Worm (Caenorhabditis elegans) whole organism, L2 larva: ENCODE data around the gene F58E6.13.

ENCODE experiments used
- C34F6.9 ChIP-seq: fragments of 150-350 bp; optimal IDR thresholded peaks from 2 replicates; lab custom pipeline; 2014; ENCODE audit warnings: missing biosample characterization, missing genetic modification characterization
- R02D3.7 ChIP-seq: fragments of 150-350 bp; optimal IDR thresholded peaks from 2 replicates; lab custom pipeline; 2014; ENCODE audit warnings: missing biosample characterization, missing genetic modification characterization
- Y55F3AM.14 ChIP-seq: fragments of 200-800 bp; sonication (Bioruptor generic); optimal IDR thresholded peaks from 2 replicates; lab custom pipeline; 2018; ENCODE audit warnings: mild to moderate bottlenecking, missing genetic modification characterization, missing compliant biosample characterization
- alr-1 ChIP-seq: fragments of 150-350 bp; optimal IDR thresholded peaks from 2 replicates; lab custom pipeline; 2014; ENCODE audit warnings: missing biosample characterization, missing genetic modification characterization
- aly-2 ChIP-seq: fragments of 150-350 bp; optimal IDR thresholded peaks from 2 replicates; lab custom pipeline; 2014; ENCODE audit warnings: missing biosample characterization, missing genetic modification characterization
- ama-1 ChIP-seq: fragments of 150-350 bp; optimal IDR thresholded peaks from 2 replicates; lab custom pipeline; 2018; ENCODE audit warnings: inconsistent platforms
- ceh-16 ChIP-seq: fragments of 150-350 bp; optimal IDR thresholded peaks from 2 replicates; lab custom pipeline; 2014; ENCODE audit warnings: missing biosample characterization, missing genetic modification characterization
- ceh-82 ChIP-seq: fragments of 150-350 bp; optimal IDR thresholded peaks from 2 replicates; lab custom pipeline; 2014; ENCODE audit warnings: missing biosample characterization, missing genetic modification characterization
- crh-2 ChIP-seq: sonication (generic microtip); optimal IDR thresholded peaks from 2 replicates; lab custom pipeline; 2017; ENCODE audit warnings: missing biosample characterization, missing genetic modification characterization
- dmd-4 ChIP-seq: sonication (generic microtip); optimal IDR thresholded peaks from 2 replicates; lab custom pipeline; 2017; ENCODE audit warnings: missing biosample characterization, missing genetic modification characterization
- elt-1 ChIP-seq: fragments of 150-350 bp; optimal IDR thresholded peaks from 2 replicates; lab custom pipeline; 2014; ENCODE audit warnings: missing biosample characterization, missing genetic modification characterization
- elt-3 ChIP-seq: sonication (generic microtip); optimal IDR thresholded peaks from 2 replicates; lab custom pipeline; 2017; ENCODE audit warnings: missing biosample characterization, missing genetic modification characterization
- fos-1 ChIP-seq: fragments of 150-350 bp; optimal IDR thresholded peaks from 2 replicates; lab custom pipeline; 2014; ENCODE audit warnings: missing biosample characterization, missing genetic modification characterization
- gmeb-1 ChIP-seq: fragments of 150-350 bp; optimal IDR thresholded peaks from 2 replicates; lab custom pipeline; 2014; ENCODE audit warnings: missing biosample characterization, missing genetic modification characterization
- lin-11 ChIP-seq: fragments of 150-350 bp; sonication (generic microtip); optimal IDR thresholded peaks from 2 replicates; lab custom pipeline; 2014; ENCODE audit warnings: missing biosample characterization, missing genetic modification characterization, inconsistent platforms, mixed read lengths
- lin-13 ChIP-seq: fragments of 150-350 bp; optimal IDR thresholded peaks from 2 replicates; lab custom pipeline; 2014; ENCODE audit warnings: missing biosample characterization, missing genetic modification reagents, missing genetic modification characterization
- lin-39 ChIP-seq: fragments of 150-350 bp; optimal IDR thresholded peaks from 2 replicates; lab custom pipeline; 2014; ENCODE audit warnings: missing biosample characterization, missing genetic modification reagents, missing genetic modification characterization
- lsy-2 ChIP-seq, 2 experiments: fragments of 150-350 bp in 1 of 2; sonication (generic microtip) in 1 of 2; optimal IDR thresholded peaks; 2 replicates each; lab custom pipeline; 2014 to 2017; ENCODE audit warnings: missing biosample characterization in 2 of 2, missing genetic modification characterization in 2 of 2
- mab-5 ChIP-seq: fragments of 150-350 bp; optimal IDR thresholded peaks from 2 replicates; lab custom pipeline; 2014; ENCODE audit warnings: missing biosample characterization, missing genetic modification characterization
- mbf-1 ChIP-seq: sonication (generic microtip); optimal IDR thresholded peaks from 2 replicates; lab custom pipeline; 2017; ENCODE audit warnings: missing biosample characterization, missing genetic modification characterization
- mdl-1 ChIP-seq, 2 experiments: fragments of 150-350 bp in 1 of 2; sonication (generic microtip) in 1 of 2; optimal IDR thresholded peaks; 2 replicates each; lab custom pipeline; 2017; ENCODE audit warnings: missing biosample characterization in 2 of 2, missing genetic modification characterization in 2 of 2
- nhr-11 ChIP-seq: fragments of 150-350 bp; optimal IDR thresholded peaks from 2 replicates; lab custom pipeline; 2014; ENCODE audit warnings: missing biosample characterization, missing genetic modification characterization
- nhr-12 ChIP-seq: fragments of 150-350 bp; optimal IDR thresholded peaks from 2 replicates; lab custom pipeline; 2014; ENCODE audit warnings: missing biosample characterization, missing genetic modification characterization
- nhr-129 ChIP-seq: fragments of 150-350 bp; optimal IDR thresholded peaks from 2 replicates; lab custom pipeline; 2014; ENCODE audit warnings: missing biosample characterization, missing genetic modification characterization
- nhr-21 ChIP-seq: fragments of 150-350 bp; optimal IDR thresholded peaks from 2 replicates; lab custom pipeline; 2014; ENCODE audit warnings: missing biosample characterization, missing genetic modification characterization
- nhr-237 ChIP-seq: fragments of 150-350 bp; optimal IDR thresholded peaks from 2 replicates; lab custom pipeline; 2014; ENCODE audit warnings: missing biosample characterization, missing genetic modification characterization
- nhr-6 ChIP-seq: fragments of 150-350 bp; optimal IDR thresholded peaks from 2 replicates; lab custom pipeline; 2014; ENCODE audit warnings: missing biosample characterization, missing genetic modification characterization
- nhr-77 ChIP-seq: fragments of 150-350 bp; optimal IDR thresholded peaks from 2 replicates; lab custom pipeline; 2014; ENCODE audit warnings: missing biosample characterization, missing genetic modification characterization
- peb-1 ChIP-seq: fragments of 150-350 bp; optimal IDR thresholded peaks from 2 replicates; lab custom pipeline; 2014; ENCODE audit warnings: missing biosample characterization, missing genetic modification characterization
- sem-4 ChIP-seq: fragments of 150-350 bp; optimal IDR thresholded peaks from 2 replicates; lab custom pipeline; 2014; ENCODE audit warnings: missing biosample characterization, missing genetic modification reagents, missing genetic modification characterization
- sma-3 ChIP-seq: sonication (generic microtip); optimal IDR thresholded peaks from 2 replicates; lab custom pipeline; 2016; ENCODE audit warnings: missing genetic modification reagents, missing genetic modification characterization, missing compliant biosample characterization
- sma-9 ChIP-seq, 2 experiments: fragments of 150-350 bp in 1 of 2; sonication (generic microtip) in 1 of 2; optimal IDR thresholded peaks; 2 replicates each; lab custom pipeline; 2014 to 2016; ENCODE audit warnings: missing genetic modification characterization in 2 of 2, mild to moderate bottlenecking in 1 of 2, missing biosample characterization in 1 of 2, missing compliant biosample characterization in 1 of 2, missing genetic modification reagents in 1 of 2, moderate library complexity in 1 of 2
- unc-39 ChIP-seq: fragments of 150-350 bp; optimal IDR thresholded peaks from 2 replicates; lab custom pipeline; 2014; ENCODE audit warnings: missing biosample characterization, missing genetic modification characterization
- unc-55 ChIP-seq: fragments of 150-350 bp; sonication (generic microtip); optimal IDR thresholded peaks from 3 replicates; lab custom pipeline; 2014; ENCODE audit warnings: missing biosample characterization, missing genetic modification reagents, missing genetic modification characterization
- zag-1 ChIP-seq: fragments of 150-350 bp; optimal IDR thresholded peaks from 2 replicates; lab custom pipeline; 2014; ENCODE audit warnings: missing biosample characterization, missing genetic modification characterization
- ztf-11 ChIP-seq: sonication (generic microtip); optimal IDR thresholded peaks from 2 replicates; lab custom pipeline; 2017; ENCODE audit warnings: missing biosample characterization, missing genetic modification characterization
- ztf-4 ChIP-seq: fragments of 150-350 bp; optimal IDR thresholded peaks from 2 replicates; lab custom pipeline; 2014; ENCODE audit warnings: missing biosample characterization, missing genetic modification characterization

The F58E6.13 gene

ce11 chrV:9731852-9732251 lies 13.2 kb upstream of the F58E6.13 start:
- peak; percentile 51 for TF ChIP-seq nhr-21 (tag; lab: Kevin White, UChicago)
- no peak for TF ChIP-seq unc-39 (tag; lab: Kevin White, UChicago)
- no peak for TF ChIP-seq alr-1
- TF ChIP-seq lin-39 (tag; lab: Kevin White, UChicago) = no peak
- no peak for TF ChIP-seq ztf-11 (tag; lab: Kevin White, UChicago)
- peak; percentile 32 for TF ChIP-seq nhr-6 (tag; lab: Kevin White, UChicago)
- peak; percentile 8 for TF ChIP-seq unc-55
- peak; percentile 5 for TF ChIP-seq ama-1 (lab: Kevin White, UChicago)
- no peak for TF ChIP-seq nhr-237 (tag; lab: Kevin White, UChicago)
- no peak for TF ChIP-seq Y55F3AM.14
- no peak for TF ChIP-seq mdl-1 (tag; optimal IDR thresholded peaks at IDR 0.05; lab: Kevin White, UChicago)
- no peak for TF ChIP-seq zag-1
- no peak for TF ChIP-seq elt-1 (tag; lab: Kevin White, UChicago)
- no peak for TF ChIP-seq nhr-12 (tag; lab: Kevin White, UChicago)
- no peak for TF ChIP-seq aly-2 (tag; lab: Kevin White, UChicago)
- no peak for TF ChIP-seq peb-1 (tag; lab: Kevin White, UChicago)
- TF ChIP-seq crh-2 = peak; percentile 29
- no peak for TF ChIP-seq nhr-11 (tag; lab: Kevin White, UChicago)
- peak; percentile 25 for TF ChIP-seq nhr-129 (tag; lab: Kevin White, UChicago)
- no peak for TF ChIP-seq gmeb-1 (tag; lab: Kevin White, UChicago)
- peak; percentile 23 for TF ChIP-seq C34F6.9 (tag; lab: Kevin White, UChicago)
- peak; percentile 32 for TF ChIP-seq sem-4 (tag; lab: Kevin White, UChicago)
- TF ChIP-seq fos-1 = no peak
- TF ChIP-seq sma-9 (GFP tag; optimal IDR thresholded peaks at IDR 0.05; lab: Kevin White, UChicago) = peak; percentile 12
- TF ChIP-seq sma-9 (tag; optimal IDR thresholded peaks at IDR 0.05; lab: Kevin White, UChicago) = no peak
- TF ChIP-seq, all 48 proteins: peak for 9

ce11 chrV:9733920-9734454 lies 11.0 kb upstream of the F58E6.13 start, which contains the start of gene cal-7:
cal-7 (plus strand) TSS chrV:9734103.
- peak; percentile 24 for TF ChIP-seq sma-3
- no peak for TF ChIP-seq lin-39 (tag; lab: Kevin White, UChicago)
- peak in 1 of 2 experiments; percentile 30 for TF ChIP-seq lsy-2 (tag; optimal IDR thresholded peaks at IDR 0.05; lab: Kevin White, UChicago)

- TF ChIP-seq mab-5 (no peak), fos-1 (peak; percentile 78), crh-2 (peak; percentile 25)
Measured at ce11 chrV:9737287-9737686, 7.7 kb upstream of the F58E6.13 start, which contains the start of gene aqp-4. aqp-4 (plus strand) TSS chrV:9737556.

- TF ChIP-seq sma-9 (GFP tag; optimal IDR thresholded peaks at IDR 0.05; lab: Kevin White, UChicago) = peak; percentile 24
- TF ChIP-seq sma-9 (tag; optimal IDR thresholded peaks at IDR 0.05; lab: Kevin White, UChicago) = no peak
- TF ChIP-seq elt-1 (tag; lab: Kevin White, UChicago) = no peak
- TF ChIP-seq ztf-4 (tag; lab: Kevin White, UChicago) = no peak
- no peak for TF ChIP-seq ama-1 (lab: Kevin White, UChicago)
- TF ChIP-seq sma-3 = no peak
- TF ChIP-seq alr-1 = no peak
- TF ChIP-seq nhr-6 (tag; lab: Kevin White, UChicago) = no peak
- TF ChIP-seq crh-2 = peak; percentile 18
- TF ChIP-seq fos-1 = peak; percentile 71
- no peak for TF ChIP-seq elt-3 (tag; lab: Kevin White, UChicago)
Measured at ce11 chrV:9738077-9738705, 6.8 kb upstream of the F58E6.13 start.

ce11 chrV:9739402-9739801 lies 5.6 kb upstream of the F58E6.13 start, which contains the start of gene marc-1:
marc-1 (plus strand) TSS chrV:9739702.
- TF ChIP-seq ceh-16 (no peak), ama-1 (lab: Kevin White, UChicago) (no peak), nhr-21 (tag; lab: Kevin White, UChicago) (no peak), R02D3.7 (no peak), fos-1 (no peak), crh-2 (no peak), nhr-11 (tag; lab: Kevin White, UChicago) (no peak), ztf-4 (tag; lab: Kevin White, UChicago) (no peak), mbf-1 (no peak), lin-11 (tag; lab: Kevin White, UChicago) (no peak), ceh-82 (no peak), nhr-77 (tag; lab: Kevin White, UChicago) (no peak), elt-1 (tag; lab: Kevin White, UChicago) (no peak), nhr-12 (tag; lab: Kevin White, UChicago) (no peak), peb-1 (tag; lab: Kevin White, UChicago) (no peak), dmd-4 (tag; lab: Kevin White, UChicago) (no peak), unc-39 (tag; lab: Kevin White, UChicago) (no peak), lin-13 (no peak), mab-5 (no peak)
